Worm (Caenorhabditis elegans) whole organism, midembryonic: Measurements from ENCODE around the gene fbxa-69.

Experiments used
- T22C8.4 ChIP-seq: fragments of 200-800 bp; sonication (Bioruptor generic); IDR thresholded peaks from 2 replicates; pipeline ENCODE4 v1.3.6; 2022; ENCODE audit warnings: missing genetic modification characterization, missing compliant biosample characterization
- cog-1 ChIP-seq: sonication (generic microtip); optimal IDR thresholded peaks from 2 replicates; lab custom pipeline; 2016; ENCODE audit warnings: missing genetic modification characterization, missing compliant biosample characterization
- flt-1 ChIP-seq: fragments of 200-800 bp; sonication (Bioruptor generic); IDR thresholded peaks from 2 replicates; pipeline ENCODE4 v1.3.6; 2022; ENCODE audit warnings: missing genetic modification characterization, missing compliant biosample characterization
- klf-2 ChIP-seq: fragments of 200-800 bp; sonication (Bioruptor generic); conservative IDR thresholded peaks from 2 replicates; pipeline ENCODE4 v1.3.6; 2022; ENCODE audit warnings: missing genetic modification reagents, missing genetic modification characterization, missing compliant biosample characterization
- med-1 ChIP-seq: sonication (generic microtip); optimal IDR thresholded peaks from 2 replicates; lab custom pipeline; 2017; ENCODE audit warnings: missing genetic modification characterization, mild to moderate bottlenecking, missing compliant biosample characterization, antibody characterized with exemption, missing genetic modification reagents; ENCODE audit not compliant: insufficient read depth
- ref-1 ChIP-seq: fragments of 200-800 bp; sonication (Bioruptor generic); conservative IDR thresholded peaks from 2 replicates; pipeline ENCODE4 v1.3.6; 2022; ENCODE audit warnings: missing genetic modification reagents, missing genetic modification characterization, missing compliant biosample characterization
- tab-1 ChIP-seq: fragments of 200-800 bp; sonication (Bioruptor generic); IDR thresholded peaks from 2 replicates; pipeline ENCODE4 v1.3.6; 2022; ENCODE audit warnings: missing genetic modification characterization, missing compliant biosample characterization
- ztf-29 ChIP-seq: fragments of 200-800 bp; sonication (Bioruptor generic); IDR thresholded peaks from 2 replicates; pipeline ENCODE4 v1.3.6; 2022; ENCODE audit warnings: missing genetic modification reagents, missing genetic modification characterization, missing compliant biosample characterization

- TF ChIP-seq klf-2 (GFP tag; lab: Robert Waterston, UW) (no peak), tab-1 (GFP tag; lab: Robert Waterston, UW) (no peak), flt-1 (GFP tag; lab: Robert Waterston, UW) (no peak), cog-1 (no peak), med-1 (GFP tag; lab: Kevin White, UChicago) (no peak), ref-1 (no peak), ztf-29 (GFP tag; lab: Robert Waterston, UW) (no peak), T22C8.4 (GFP tag; lab: Robert Waterston, UW) (no peak)
Measured at ce11 chrV:15798108-15798507, 17.7 kb downstream of the fbxa-69 start, which contains the start of gene T26E4.10.
